Fruit fly (Drosophila melanogaster) whole organism, embryonic: ENCODE data around the gene CG2652.
A peak's percentile ranks its signal among the peaks of the same experiment; 100 is the strongest.

Experiments used
- CG2116 ChIP-seq: fragments of 200-800 bp; sonication (Bioruptor generic); optimal IDR thresholded peaks from 3 replicates; lab custom pipeline; 2018; ENCODE audit warnings: missing biosample characterization, mild to moderate bottlenecking, missing genetic modification characterization
- CG33557 ChIP-seq: fragments of 200-800 bp; sonication (Bioruptor generic); optimal IDR thresholded peaks from 2 replicates; lab custom pipeline; 2019; ENCODE audit warnings: missing biosample characterization, mild to moderate bottlenecking, missing genetic modification characterization, moderate library complexity
- CG4617 ChIP-seq: fragments of 200-800 bp; sonication (Bioruptor generic); optimal IDR thresholded peaks from 3 replicates; lab custom pipeline; 2016; ENCODE audit warnings: missing biosample characterization, missing genetic modification characterization, borderline replicate concordance
- HmgZ ChIP-seq: fragments of 200-800 bp; sonication (Bioruptor generic); optimal IDR thresholded peaks from 2 replicates; lab custom pipeline; 2018; ENCODE audit warnings: missing biosample characterization, mild to moderate bottlenecking, missing genetic modification characterization
- Med ChIP-seq: fragments of 200-800 bp; sonication (Bioruptor generic); peaks from one replicate; lab custom pipeline; 2016; ENCODE audit warnings: missing biosample characterization, missing genetic modification characterization, mild to moderate bottlenecking, inconsistent platforms, moderate library complexity
- Sin3A ChIP-seq: fragments of >200 bp; optimal IDR thresholded peaks from 2 replicates; lab custom pipeline; 2018
- ara ChIP-seq: fragments of 200-800 bp; sonication (Bioruptor generic); IDR thresholded peaks from 2 replicates; pipeline ENCODE4 v1.3.6; 2022; ENCODE audit warnings: missing biosample characterization, missing genetic modification characterization
- ash1 ChIP-seq: fragments of 200-800 bp; sonication (Bioruptor generic); optimal IDR thresholded peaks from 2 replicates; lab custom pipeline; 2018; ENCODE audit warnings: missing biosample characterization, mild to moderate bottlenecking, missing genetic modification characterization
- pfk ChIP-seq: fragments of 200-800 bp; sonication (Bioruptor generic); optimal IDR thresholded peaks from 2 replicates; lab custom pipeline; 2018; ENCODE audit warnings: missing biosample characterization, mild to moderate bottlenecking, missing genetic modification characterization, moderate library complexity
- phol ChIP-seq: fragments of 200-800 bp; sonication (Bioruptor generic); optimal IDR thresholded peaks from 3 replicates; lab custom pipeline; 2018; ENCODE audit warnings: missing biosample characterization, mild to moderate bottlenecking, missing genetic modification characterization, moderate library complexity
- sens ChIP-seq: fragments of 200-800 bp; sonication (Bioruptor generic); peaks from one replicate; lab custom pipeline; 2016; ENCODE audit warnings: missing biosample characterization, missing genetic modification characterization

The CG2652 gene

DNA sequence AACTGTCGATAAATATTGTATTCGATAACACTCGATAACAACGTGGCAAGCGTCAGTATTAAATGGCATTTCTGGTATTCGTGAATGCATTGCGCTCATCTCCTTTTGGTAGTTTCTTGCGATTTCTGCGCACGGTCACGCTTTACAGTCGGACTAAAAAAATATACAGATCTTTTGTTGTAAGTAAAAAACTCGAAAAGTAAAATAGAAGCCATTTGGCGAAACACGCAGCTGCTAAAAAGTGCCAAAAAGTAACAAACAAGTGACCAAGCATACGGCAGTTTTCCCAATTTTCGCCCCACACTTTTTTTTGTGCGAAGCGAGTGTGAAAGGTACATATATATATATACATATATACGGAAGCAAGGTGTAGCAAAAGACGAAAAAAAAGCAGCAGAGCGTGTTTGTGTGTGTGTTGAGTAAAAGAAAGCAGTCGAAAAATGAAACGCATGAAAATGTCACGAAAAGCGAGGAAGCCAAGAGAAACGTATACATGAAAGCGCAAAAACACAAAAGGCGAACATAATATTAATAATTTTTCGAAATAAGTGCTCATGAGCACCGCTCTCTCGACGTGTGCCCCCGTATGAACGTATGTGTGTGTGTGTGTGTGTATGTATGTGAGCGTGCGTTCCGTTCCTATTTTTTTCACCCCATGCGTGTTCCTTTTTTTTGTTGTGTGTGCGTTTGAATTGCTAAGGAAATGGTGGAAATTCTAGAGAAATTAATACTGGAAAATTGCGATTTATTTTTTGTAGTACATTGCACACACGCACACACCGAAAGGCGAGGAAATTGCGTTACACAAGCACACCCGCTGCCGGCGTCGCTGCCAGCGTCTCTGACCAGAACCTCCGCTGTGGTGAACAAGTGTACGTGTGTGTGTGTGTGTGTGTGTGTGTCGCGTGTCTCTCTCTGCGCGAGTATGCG, 48.6 kb downstream of the CG2652 start, which contains the start of gene sgg (continued):
- peak; percentile 40 for TF ChIP-seq sens (GFP tag; lab: Kevin White, UChicago)
- peak; percentile 38 for TF ChIP-seq HmgZ (tag; lab: Kevin White, UChicago)
- TF ChIP-seq CG2116 (GFP tag; lab: Kevin White, UChicago) = peak; percentile 47
- peak; percentile 79 for TF ChIP-seq pfk (GFP tag; lab: Kevin White, UChicago)
- peak; percentile 77 for TF ChIP-seq Med (GFP tag; lab: Kevin White, UChicago)
- peak; percentile 20; the same call in 1 of the 2 replicates for TF ChIP-seq ara (GFP tag; lab: Robert Waterston, UW)
- peak; percentile 53 for TF ChIP-seq phol (tag; lab: Kevin White, UChicago)
- no peak for TF ChIP-seq ash1
- TF ChIP-seq CG4617 = peak; percentile 53
- TF ChIP-seq CG33557 (GFP tag; lab: Kevin White, UChicago) = no peak
- TF ChIP-seq Sin3A = peak; percentile 12
